Worm (Caenorhabditis elegans): Measurements from ENCODE around the gene C47D12.2.
"Not testable (repeated sequence)": the region's sequence is repeated elsewhere in the genome, so short reads cannot be mapped to it uniquely, and the experiment has no call there.

DNA sequence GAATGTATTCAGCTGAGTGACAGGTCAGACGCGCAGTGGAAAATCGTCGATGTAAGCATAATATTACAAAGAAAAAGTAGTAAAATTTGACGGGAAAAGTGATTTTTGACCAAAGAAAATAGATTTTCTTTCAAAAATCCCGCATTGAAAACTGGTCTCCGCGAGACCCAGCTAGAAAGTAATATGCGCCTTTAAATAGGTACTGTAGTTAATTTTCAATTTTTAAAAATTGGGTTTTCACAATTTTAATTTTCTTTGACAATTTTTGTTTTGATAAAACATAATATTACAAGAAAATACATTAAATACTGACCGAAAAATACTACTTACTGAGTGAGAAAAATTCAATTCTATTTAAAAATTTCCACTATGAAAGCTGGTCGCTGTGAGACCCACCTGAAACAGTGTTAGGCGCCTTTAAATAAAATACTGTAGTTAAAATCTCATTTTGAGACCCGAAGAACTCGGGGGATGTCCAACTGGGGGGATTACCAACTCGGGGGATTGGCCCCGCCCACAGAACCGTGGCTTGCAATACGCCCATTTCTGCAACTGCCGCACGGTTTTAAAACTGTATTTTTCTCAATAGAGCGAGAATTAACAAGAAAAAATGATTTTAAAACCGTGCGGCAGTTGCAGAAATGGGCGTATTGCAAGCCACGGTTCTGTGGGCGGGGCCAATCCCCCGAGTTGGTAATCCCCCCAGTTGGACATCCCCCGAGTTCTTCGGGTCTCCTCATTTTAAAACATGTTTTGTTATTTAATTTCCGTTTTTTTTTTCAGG, 19.2 kb downstream of the C47D12.2 start, which contains the start of gene tars-1:
- not testable (repeated sequence) for TF ChIP-seq lim-7 (GFP tag; IDR thresholded peaks at IDR 0.05); saeg-2 (GFP tag; IDR thresholded peaks at IDR 0.05); jun-1 (tag; optimal IDR thresholded peaks at IDR 0.05)
- TF ChIP-seq unc-130 (GFP tag; optimal IDR thresholded peaks at IDR 0.05) = peak; percentile 14
